Worm (Caenorhabditis elegans) whole organism, midembryonic: ENCODE data around the gene C18H9.5.

ENCODE experiments used
- T22C8.4 ChIP-seq: fragments of 200-800 bp; sonication (Bioruptor generic); IDR thresholded peaks from 2 replicates; pipeline ENCODE4 v1.3.6; 2022; ENCODE audit warnings: missing genetic modification characterization, missing compliant biosample characterization
- cog-1 ChIP-seq: sonication (generic microtip); optimal IDR thresholded peaks from 2 replicates; lab custom pipeline; 2016; ENCODE audit warnings: missing genetic modification characterization, missing compliant biosample characterization
- flt-1 ChIP-seq: fragments of 200-800 bp; sonication (Bioruptor generic); IDR thresholded peaks from 2 replicates; pipeline ENCODE4 v1.3.6; 2022; ENCODE audit warnings: missing genetic modification characterization, missing compliant biosample characterization
- klf-2 ChIP-seq: fragments of 200-800 bp; sonication (Bioruptor generic); conservative IDR thresholded peaks from 2 replicates; pipeline ENCODE4 v1.3.6; 2022; ENCODE audit warnings: missing genetic modification reagents, missing genetic modification characterization, missing compliant biosample characterization
- med-1 ChIP-seq: sonication (generic microtip); optimal IDR thresholded peaks from 2 replicates; lab custom pipeline; 2017; ENCODE audit warnings: missing genetic modification characterization, mild to moderate bottlenecking, missing compliant biosample characterization, antibody characterized with exemption, missing genetic modification reagents; ENCODE audit not compliant: insufficient read depth
- ref-1 ChIP-seq: fragments of 200-800 bp; sonication (Bioruptor generic); conservative IDR thresholded peaks from 2 replicates; pipeline ENCODE4 v1.3.6; 2022; ENCODE audit warnings: missing genetic modification reagents, missing genetic modification characterization, missing compliant biosample characterization
- tab-1 ChIP-seq: fragments of 200-800 bp; sonication (Bioruptor generic); IDR thresholded peaks from 2 replicates; pipeline ENCODE4 v1.3.6; 2022; ENCODE audit warnings: missing genetic modification characterization, missing compliant biosample characterization
- ztf-23 ChIP-seq: fragments of 200-800 bp; sonication (Bioruptor generic); IDR thresholded peaks from 2 replicates; pipeline ENCODE4 v1.3.6; 2022; ENCODE audit warnings: missing genetic modification reagents, missing genetic modification characterization, missing compliant biosample characterization
- ztf-29 ChIP-seq: fragments of 200-800 bp; sonication (Bioruptor generic); IDR thresholded peaks from 2 replicates; pipeline ENCODE4 v1.3.6; 2022; ENCODE audit warnings: missing genetic modification reagents, missing genetic modification characterization, missing compliant biosample characterization

- TF ChIP-seq flt-1 (GFP tag; lab: Robert Waterston, UW), result no peak
- TF ChIP-seq tab-1 (GFP tag; lab: Robert Waterston, UW), result no peak
- no peak for TF ChIP-seq klf-2
- no peak for TF ChIP-seq med-1 (GFP tag; lab: Kevin White, UChicago)
- TF ChIP-seq ztf-23, result no peak
- no peak for TF ChIP-seq T22C8.4 (GFP tag; lab: Robert Waterston, UW)
- TF ChIP-seq cog-1 (tag; lab: Kevin White, UChicago), result no peak
- TF ChIP-seq ref-1, result no peak
- TF ChIP-seq ztf-29 (GFP tag; lab: Robert Waterston, UW), result no peak
Measured at ce11 chrII:6646903-6647302, 48.5 kb downstream of the C18H9.5 start.
